Worm (Caenorhabditis elegans): ENCODE results near the gene svop-1.

The svop-1 gene

ce11 chrIII:8904044-8904443 is 18.8 kb upstream of the svop-1 start, which contains the start of gene lin-9 (continued):
- TF ChIP-seq ztf-16 (tag; optimal IDR thresholded peaks at IDR 0.05) = no peak
- no peak for TF ChIP-seq pax-1 (tag; optimal IDR thresholded peaks at IDR 0.05)
- TF ChIP-seq dmd-4 (tag; optimal IDR thresholded peaks at IDR 0.05; ENCODE audit: borderline replicate concordance) = no peak
- no peak for TF ChIP-seq hlh-8 (tag; optimal IDR thresholded peaks at IDR 0.05)
- TF ChIP-seq ceh-48 (tag; optimal IDR thresholded peaks at IDR 0.05) = peak; percentile 58
- no peak for TF ChIP-seq lim-6 (tag; optimal IDR thresholded peaks at IDR 0.05)
- no peak for TF ChIP-seq syd-9 (tag; optimal IDR thresholded peaks at IDR 0.05)
- no peak for TF ChIP-seq T23F11.4 (GFP tag; optimal IDR thresholded peaks at IDR 0.05)
- no peak for TF ChIP-seq ceh-22 (tag; optimal IDR thresholded peaks at IDR 0.05)
- TF ChIP-seq odd-2 (tag; optimal IDR thresholded peaks at IDR 0.05) = no peak
- TF ChIP-seq pag-3 (tag; optimal IDR thresholded peaks at IDR 0.05; ENCODE audit: borderline replicate concordance) = no peak
- TF ChIP-seq madf-2 (tag; optimal IDR thresholded peaks at IDR 0.05) = no peak
- TF ChIP-seq ceh-6 (GFP tag; optimal IDR thresholded peaks at IDR 0.05) = no peak
- TF ChIP-seq ama-1 (optimal IDR thresholded peaks at IDR 0.05) = no peak
- TF ChIP-seq nhr-232 (tag; optimal IDR thresholded peaks at IDR 0.05) = no peak
- no peak for TF ChIP-seq pat-9 (tag; optimal IDR thresholded peaks at IDR 0.05)
- TF ChIP-seq tbx-2 (tag; optimal IDR thresholded peaks at IDR 0.05) = peak; percentile 69
- no peak for TF ChIP-seq K09A11.1 (tag; optimal IDR thresholded peaks at IDR 0.05; ENCODE audit: insufficient read depth)
- no peak for TF ChIP-seq mec-3 (tag; optimal IDR thresholded peaks at IDR 0.05; ENCODE audit: borderline replicate concordance)
- TF ChIP-seq ceh-45 (GFP tag; IDR thresholded peaks at IDR 0.05) = no peak
- TF ChIP-seq ceh-2 (tag; optimal IDR thresholded peaks at IDR 0.05) = no peak

- TF ChIP-seq C08G9.2 (tag; optimal IDR thresholded peaks at IDR 0.05) (no peak), hlh-30 (tag; optimal IDR thresholded peaks at IDR 0.05; ENCODE audit: insufficient read depth) (no peak), ets-4 (tag; optimal IDR thresholded peaks at IDR 0.05) (no peak), pat-9 (tag; optimal IDR thresholded peaks at IDR 0.05) (no peak), elt-4 (tag; optimal IDR thresholded peaks at IDR 0.05) (no peak), nhr-11 (tag; optimal IDR thresholded peaks at IDR 0.05) (no peak), pag-3 (tag; optimal IDR thresholded peaks at IDR 0.05; ENCODE audit: borderline replicate concordance) (no peak), che-1 (tag; optimal IDR thresholded peaks at IDR 0.05) (no peak), C38D4.7 (GFP tag; optimal IDR thresholded peaks at IDR 0.05) (no peak), nfya-1 (tag; optimal IDR thresholded peaks at IDR 0.05) (no peak), odd-2 (tag; optimal IDR thresholded peaks at IDR 0.05) (no peak), pha-4 (tag; optimal IDR thresholded peaks at IDR 0.05) (no peak), ztf-16 (tag; optimal IDR thresholded peaks at IDR 0.05) (no peak), npax-4 (tag; optimal IDR thresholded peaks at IDR 0.05) (no peak), lim-6 (tag; optimal IDR thresholded peaks at IDR 0.05) (no peak), elt-2 (tag; optimal IDR thresholded peaks at IDR 0.05) (no peak)
Measured at ce11 chrIII:8903263-8903662, 18.0 kb upstream of the svop-1 start.

- TF ChIP-seq ref-2 (tag; optimal IDR thresholded peaks at IDR 0.05) (peak; percentile 45), ceh-31 (tag; optimal IDR thresholded peaks at IDR 0.05) (peak; percentile 8), tbx-2 (tag; optimal IDR thresholded peaks at IDR 0.05) (peak; percentile 11)
Measured at ce11 chrIII:8901078-8901477, 15.8 kb upstream of the svop-1 start.

- TF ChIP-seq pat-9 (tag; optimal IDR thresholded peaks at IDR 0.05) (no peak), tbx-7 (tag; optimal IDR thresholded peaks at IDR 0.05) (no peak), T23F11.4 (GFP tag; optimal IDR thresholded peaks at IDR 0.05) (no peak), unc-42 (tag; optimal IDR thresholded peaks at IDR 0.05) (peak; percentile 56)
Measured at ce11 chrIII:8899767-8900166, 14.5 kb upstream of the svop-1 start.

ce11 chrIII:8894782-8895181 is 9.5 kb upstream of the svop-1 start, which contains the start of gene asna-1:
TSS of gene asna-1 (plus strand) at chrIII:8895082.
- no peak for TF ChIP-seq syd-9 (tag; optimal IDR thresholded peaks at IDR 0.05)
- no peak for TF ChIP-seq ceh-45 (GFP tag; IDR thresholded peaks at IDR 0.05)
- TF ChIP-seq K09A11.1 (tag; optimal IDR thresholded peaks at IDR 0.05; ENCODE audit: insufficient read depth) = no peak
- no peak for TF ChIP-seq ceh-30 (tag; optimal IDR thresholded peaks at IDR 0.05)
- TF ChIP-seq rnt-1 (tag; optimal IDR thresholded peaks at IDR 0.05) = no peak
- no peak for TF ChIP-seq ceh-18 (tag; optimal IDR thresholded peaks at IDR 0.05)
- TF ChIP-seq ttx-3 (tag; optimal IDR thresholded peaks at IDR 0.05) = no peak
- TF ChIP-seq unc-42 (tag; optimal IDR thresholded peaks at IDR 0.05) = no peak
- no peak for TF ChIP-seq ahr-1 (tag; optimal IDR thresholded peaks at IDR 0.05)
- no peak for TF ChIP-seq hlh-30 (tag; optimal IDR thresholded peaks at IDR 0.05; ENCODE audit: insufficient read depth)
- TF ChIP-seq eyg-1 (tag; optimal IDR thresholded peaks at IDR 0.05) = no peak
- no peak for TF ChIP-seq zip-5 (tag; optimal IDR thresholded peaks at IDR 0.05)
- TF ChIP-seq unc-3 (GFP tag; conservative IDR thresholded peaks at IDR 0.05) = no peak
- TF ChIP-seq unc-3 (tag; optimal IDR thresholded peaks at IDR 0.05) = no peak
